Worm (Caenorhabditis elegans) whole organism, L3 larva: ENCODE results near the gene srbc-57.

ENCODE experiments used
- R02D3.7 ChIP-seq: fragments of 150-350 bp; optimal IDR thresholded peaks from 2 replicates; lab custom pipeline; 2014; ENCODE audit warnings: missing biosample characterization, missing genetic modification characterization
- ceh-16 ChIP-seq: sonication (generic microtip); optimal IDR thresholded peaks from 2 replicates; lab custom pipeline; 2017; ENCODE audit warnings: missing biosample characterization, missing genetic modification characterization
- ceh-28 ChIP-seq: fragments of 150-350 bp; optimal IDR thresholded peaks from 2 replicates; lab custom pipeline; 2014; ENCODE audit warnings: missing biosample characterization, missing genetic modification reagents, missing genetic modification characterization
- ceh-82 ChIP-seq: fragments of 150-350 bp; optimal IDR thresholded peaks from 2 replicates; lab custom pipeline; 2014; ENCODE audit warnings: missing biosample characterization, missing genetic modification characterization
- daf-12 ChIP-seq: fragments of 150-350 bp; optimal IDR thresholded peaks from 2 replicates; lab custom pipeline; 2014; ENCODE audit warnings: missing biosample characterization, missing genetic modification reagents, missing genetic modification characterization
- egl-5 ChIP-seq: fragments of 150-350 bp; optimal IDR thresholded peaks from 2 replicates; lab custom pipeline; 2017; ENCODE audit warnings: missing biosample characterization, missing genetic modification reagents, missing genetic modification characterization, inconsistent platforms
- elt-2 ChIP-seq: sonication (generic microtip); optimal IDR thresholded peaks from 2 replicates; lab custom pipeline; 2016; ENCODE audit warnings: missing genetic modification reagents, mild to moderate bottlenecking, missing genetic modification characterization, missing compliant biosample characterization
- fkh-2 ChIP-seq: fragments of 150-350 bp; optimal IDR thresholded peaks from 2 replicates; lab custom pipeline; 2014; ENCODE audit warnings: missing biosample characterization, missing genetic modification reagents, missing genetic modification characterization
- lin-15B ChIP-seq: fragments of 150-350 bp; optimal IDR thresholded peaks from 2 replicates; lab custom pipeline; 2014; ENCODE audit warnings: missing biosample characterization, missing genetic modification characterization
- lsy-12 ChIP-seq: sonication (generic microtip); optimal IDR thresholded peaks from 2 replicates; lab custom pipeline; 2016; ENCODE audit warnings: mild to moderate bottlenecking, missing genetic modification characterization, missing compliant biosample characterization
- nfya-1 ChIP-seq: sonication (generic microtip); optimal IDR thresholded peaks from 2 replicates; lab custom pipeline; 2017; ENCODE audit warnings: missing genetic modification characterization, mild to moderate bottlenecking, missing compliant biosample characterization, antibody characterized with exemption, moderate library complexity; ENCODE audit not compliant: insufficient read depth
- nhr-11 ChIP-seq: fragments of 150-350 bp; optimal IDR thresholded peaks from 2 replicates; lab custom pipeline; 2014; ENCODE audit warnings: missing biosample characterization, missing genetic modification characterization
- nhr-12 ChIP-seq: fragments of 150-350 bp; optimal IDR thresholded peaks from 2 replicates; lab custom pipeline; 2014; ENCODE audit warnings: missing biosample characterization, missing genetic modification characterization
- nhr-23 ChIP-seq: fragments of 150-350 bp; optimal IDR thresholded peaks from 2 replicates; lab custom pipeline; 2014; ENCODE audit warnings: missing biosample characterization, missing genetic modification reagents, missing genetic modification characterization
- nhr-237 ChIP-seq: fragments of 150-350 bp; optimal IDR thresholded peaks from 2 replicates; lab custom pipeline; 2014; ENCODE audit warnings: missing biosample characterization, missing genetic modification characterization
- nhr-25 ChIP-seq: sonication (generic microtip); optimal IDR thresholded peaks from 2 replicates; lab custom pipeline; 2017; ENCODE audit warnings: missing biosample characterization, missing genetic modification characterization
- nhr-28 ChIP-seq: fragments of 150-350 bp; optimal IDR thresholded peaks from 2 replicates; lab custom pipeline; 2014; ENCODE audit warnings: missing biosample characterization, missing genetic modification characterization
- nhr-43 ChIP-seq: sonication (generic microtip); optimal IDR thresholded peaks from 2 replicates; lab custom pipeline; 2016; ENCODE audit warnings: mild to moderate bottlenecking, missing genetic modification characterization, missing compliant biosample characterization; ENCODE audit not compliant: poor library complexity, severe bottlenecking
- nhr-76 ChIP-seq: fragments of 150-350 bp; sonication (generic microtip); optimal IDR thresholded peaks from 5 replicates; lab custom pipeline; 2014; ENCODE audit warnings: missing biosample characterization, missing genetic modification characterization
- nhr-77 ChIP-seq: fragments of 150-350 bp; optimal IDR thresholded peaks from 2 replicates; lab custom pipeline; 2014; ENCODE audit warnings: missing biosample characterization, missing genetic modification characterization
- pha-4 ChIP-seq: fragments of 150-350 bp; optimal IDR thresholded peaks from 2 replicates; lab custom pipeline; 2014; ENCODE audit warnings: missing biosample characterization, missing genetic modification reagents, missing genetic modification characterization
- pqm-1 ChIP-seq: fragments of 150-350 bp; optimal IDR thresholded peaks from 2 replicates; lab custom pipeline; 2017; ENCODE audit warnings: missing biosample characterization, missing genetic modification characterization, inconsistent platforms
- skn-1 ChIP-seq: fragments of 150-350 bp; optimal IDR thresholded peaks from 2 replicates; lab custom pipeline; 2014; ENCODE audit warnings: missing biosample characterization, missing genetic modification characterization
- snpc-4 ChIP-seq: fragments of 150-350 bp; optimal IDR thresholded peaks from 2 replicates; lab custom pipeline; 2014; ENCODE audit warnings: missing biosample characterization, missing genetic modification characterization
- unc-39 ChIP-seq: sonication (generic microtip); optimal IDR thresholded peaks from 4 replicates; lab custom pipeline; 2017; ENCODE audit warnings: missing biosample characterization, missing genetic modification characterization
- ztf-11 ChIP-seq: fragments of 150-350 bp; optimal IDR thresholded peaks from 2 replicates; lab custom pipeline; 2014; ENCODE audit warnings: missing biosample characterization, missing genetic modification characterization
- ztf-4 ChIP-seq: fragments of 150-350 bp; optimal IDR thresholded peaks from 2 replicates; lab custom pipeline; 2014; ENCODE audit warnings: missing biosample characterization, missing genetic modification characterization

The srbc-57 gene

DNA sequence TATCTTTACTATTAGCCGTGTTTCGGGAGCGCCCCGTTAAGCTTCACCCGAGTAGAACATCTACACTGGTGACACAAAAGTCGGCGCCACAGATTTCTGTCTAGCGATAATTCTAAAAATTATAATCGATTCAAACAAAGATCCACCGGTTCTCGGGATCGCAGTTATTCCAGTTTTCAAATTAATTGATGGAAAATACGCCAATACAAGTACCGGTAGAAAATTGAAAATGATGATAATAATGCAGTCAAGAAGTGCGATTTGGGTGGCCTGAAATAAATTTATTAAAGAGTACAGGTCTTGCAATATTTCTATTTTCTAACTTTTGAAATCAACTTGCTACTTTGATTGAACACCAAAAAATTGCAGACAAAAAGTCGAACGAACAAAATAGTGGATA lies 853 bp downstream of the srbc-57 start:
- TF ChIP-seq ceh-28 (tag; lab: Kevin White, UChicago): no peak

DNA sequence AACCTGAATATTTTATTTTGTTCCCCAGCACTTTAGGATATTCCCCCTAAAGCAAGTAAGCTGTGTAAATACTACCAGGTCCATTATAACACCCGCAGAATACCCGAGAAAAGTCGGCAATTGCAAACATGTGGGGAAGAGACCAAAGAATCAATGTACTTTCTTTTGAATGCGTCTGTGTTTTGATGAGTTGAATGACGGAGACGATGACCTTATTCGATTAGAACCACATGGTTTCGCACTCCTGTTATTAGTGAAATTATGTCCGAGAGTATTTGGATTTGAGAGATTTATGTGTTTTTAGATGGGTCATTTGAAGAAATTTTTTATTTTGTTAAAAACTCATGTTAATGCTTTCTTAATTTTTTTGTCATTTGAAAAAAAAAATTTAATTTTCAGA lies 3.0 kb downstream of the srbc-57 start:
- no peak for TF ChIP-seq daf-12
- TF ChIP-seq fkh-2 (tag; lab: Kevin White, UChicago): no peak
- TF ChIP-seq elt-2: no peak
- peak; percentile 42 for TF ChIP-seq nhr-25 (tag; lab: Kevin White, UChicago)
- no peak for TF ChIP-seq skn-1
- peak; percentile 33 for TF ChIP-seq nhr-23 (tag; lab: Kevin White, UChicago)

DNA sequence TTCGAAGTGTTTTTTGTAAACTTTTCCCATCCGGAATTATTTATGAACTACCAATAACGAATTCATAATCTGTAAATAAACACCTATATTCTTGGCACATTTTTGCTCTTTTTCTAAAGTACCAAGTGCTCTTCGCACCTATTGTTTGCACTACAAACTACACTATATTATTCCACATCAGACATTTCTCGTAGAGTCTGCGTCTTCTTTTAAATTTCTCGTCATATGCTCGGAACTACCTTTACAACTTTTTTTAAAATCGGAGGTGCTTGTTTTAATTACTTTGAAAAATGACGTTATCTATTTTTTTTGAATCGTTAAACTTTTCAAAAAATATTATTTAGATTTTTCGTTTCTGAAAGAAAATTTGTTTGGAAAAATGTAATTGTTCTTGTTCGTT lies 3.6 kb downstream of the srbc-57 start, which contains the start of gene nhr-201:
TSS of gene nhr-201 (plus strand) at position 29 of the 400 bp plus-strand sequence.
- peak; percentile 59 for TF ChIP-seq pqm-1 (tag; lab: Kevin White, UChicago)
- TF ChIP-seq elt-2: peak; percentile 44
- no peak for TF ChIP-seq nfya-1
- peak; percentile 65 for TF ChIP-seq pha-4 (tag; lab: Kevin White, UChicago)
- TF ChIP-seq, all 47 proteins: peak for 3

DNA sequence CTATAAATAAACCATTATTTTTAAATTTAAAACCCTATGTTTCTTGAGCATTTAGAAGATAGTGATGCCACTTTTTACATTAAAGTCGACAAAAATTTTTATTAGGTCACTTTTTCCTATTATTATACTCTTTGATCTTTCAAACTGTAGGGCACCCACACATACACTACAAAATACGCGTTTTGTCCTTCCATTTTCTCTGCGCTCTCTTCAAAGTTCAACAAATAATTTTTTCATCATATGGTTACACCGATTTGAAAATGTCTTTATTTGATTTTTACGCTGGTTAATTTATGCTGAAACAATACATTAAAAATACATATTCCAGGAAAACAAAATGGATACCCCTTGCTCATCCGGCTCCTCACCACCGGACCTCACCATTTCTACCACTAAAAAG lies 6.1 kb downstream of the srbc-57 start, which contains the start of gene nhr-202:
TSS of gene nhr-202 (plus strand) at position 326 of the 400 bp plus-strand sequence.
- TF ChIP-seq lsy-12 (no peak), unc-39 (tag; lab: Kevin White, UChicago) (no peak), elt-2 (peak; percentile 72), pha-4 (tag; lab: Kevin White, UChicago) (peak; percentile 33), nhr-237 (tag; lab: Kevin White, UChicago) (no peak), R02D3.7 (tag; lab: Kevin White, UChicago) (no peak), nhr-12 (tag; lab: Kevin White, UChicago) (no peak), pqm-1 (tag; lab: Kevin White, UChicago) (peak; percentile 62), egl-5 (tag; lab: Kevin White, UChicago) (no peak), nhr-77 (tag; lab: Kevin White, UChicago) (no peak), skn-1 (no peak), nhr-23 (tag; lab: Kevin White, UChicago) (peak; percentile 38)

DNA sequence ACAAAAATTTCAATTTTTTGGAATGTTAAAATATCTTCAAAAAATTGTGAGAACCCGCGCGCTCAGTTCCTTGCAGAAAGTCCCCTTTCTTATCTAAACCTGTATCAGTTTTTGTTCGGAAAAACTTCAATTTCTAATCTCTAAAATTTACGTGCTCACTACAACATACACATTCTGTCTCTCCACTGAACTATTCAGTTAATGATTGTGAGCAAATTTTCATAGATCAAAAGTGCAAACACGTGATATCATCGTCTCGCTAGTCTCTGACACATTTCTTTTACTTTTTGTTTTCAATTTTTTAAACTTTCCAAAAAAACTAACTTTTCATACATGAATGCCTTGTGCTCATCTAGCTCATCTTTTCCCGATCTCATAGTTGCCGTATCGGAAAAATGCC lies 8.9 kb downstream of the srbc-57 start, which contains the start of gene nhr-203:
TSS of gene nhr-203 (plus strand) at position 332 of the 400 bp plus-strand sequence.
- no peak for TF ChIP-seq snpc-4 (tag; lab: Kevin White, UChicago)
- TF ChIP-seq nhr-12 (tag; lab: Kevin White, UChicago): no peak
- TF ChIP-seq skn-1: peak; percentile 5
- peak; percentile 97 for TF ChIP-seq pqm-1 (tag; lab: Kevin White, UChicago)
- TF ChIP-seq pha-4 (tag; lab: Kevin White, UChicago): peak; percentile 28
- peak; percentile 91 for TF ChIP-seq elt-2

DNA sequence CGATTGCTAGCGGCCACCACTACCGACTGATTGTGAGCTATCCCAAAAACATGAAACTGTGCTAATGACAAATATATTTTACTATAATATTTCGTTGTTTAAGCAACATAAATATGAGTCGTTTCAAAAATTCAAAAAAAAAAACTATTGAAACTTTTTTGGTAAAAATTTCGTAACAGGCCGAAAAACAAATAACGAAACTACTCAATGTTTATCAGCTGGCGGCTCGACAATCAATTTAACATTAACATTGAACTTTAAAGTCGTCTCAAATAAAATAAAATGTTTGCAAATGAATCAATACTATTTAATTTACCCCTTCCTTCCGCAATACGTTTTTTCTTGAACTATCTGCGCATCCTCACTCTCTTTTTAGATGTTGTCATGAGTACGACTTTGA lies 10.5 kb downstream of the srbc-57 start:
- no peak for TF ChIP-seq nhr-43 (tag; lab: Kevin White, UChicago)
- TF ChIP-seq ztf-11 (tag; lab: Kevin White, UChicago): no peak
- TF ChIP-seq ceh-82: no peak
- TF ChIP-seq fkh-2 (tag; lab: Kevin White, UChicago): no peak
- peak; percentile 45 for TF ChIP-seq pha-4 (tag; lab: Kevin White, UChicago)
- no peak for TF ChIP-seq pqm-1 (tag; lab: Kevin White, UChicago)
- no peak for TF ChIP-seq nhr-28 (tag; lab: Kevin White, UChicago)
- no peak for TF ChIP-seq R02D3.7 (tag; lab: Kevin White, UChicago)
- no peak for TF ChIP-seq egl-5 (tag; lab: Kevin White, UChicago)
- TF ChIP-seq nhr-76 (tag; lab: Kevin White, UChicago): no peak
- peak; percentile 15 for TF ChIP-seq elt-2
- no peak for TF ChIP-seq ztf-4 (tag; lab: Kevin White, UChicago)
- no peak for TF ChIP-seq ceh-16 (tag; lab: Kevin White, UChicago)

DNA sequence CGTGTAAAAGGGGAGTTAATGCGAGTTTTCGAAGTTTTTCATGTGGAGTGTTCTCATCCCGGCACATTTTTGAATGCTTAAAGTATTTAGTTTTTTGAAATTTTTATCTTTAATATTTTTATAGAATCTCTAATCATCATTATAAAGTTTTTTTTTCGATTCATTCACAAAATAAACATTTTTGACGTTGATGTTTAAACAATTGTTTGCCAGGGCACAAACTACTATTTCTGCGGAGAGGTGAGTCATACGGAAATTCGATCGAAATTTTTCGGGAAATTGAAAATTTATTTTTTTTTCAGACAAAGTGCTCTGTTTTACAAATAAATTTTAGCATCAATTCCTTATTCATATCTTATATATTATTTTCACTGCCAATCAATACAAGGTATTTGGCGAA lies 14.8 kb downstream of the srbc-57 start, which contains the start of gene nhr-98:
TSS of gene nhr-98 (plus strand) at position 301 of the 400 bp plus-strand sequence.
- no peak for TF ChIP-seq lin-15B (tag; lab: Kevin White, UChicago)
- peak; percentile 2 for TF ChIP-seq pha-4 (tag; lab: Kevin White, UChicago)
- no peak for TF ChIP-seq nhr-11 (tag; lab: Kevin White, UChicago)
- TF ChIP-seq, all 47 proteins: peak for 1
